Worm (Caenorhabditis elegans) whole organism, L4 larva: ENCODE results near the gene tag-89.

ENCODE experiments used
- F10B5.3 ChIP-seq: sonication (generic microtip); optimal IDR thresholded peaks from 2 replicates; lab custom pipeline; 2016; ENCODE audit warnings: mild to moderate bottlenecking, missing genetic modification characterization, missing compliant biosample characterization
- F44E2.7 ChIP-seq: fragments of 200-800 bp; sonication (Bioruptor generic); IDR thresholded peaks from 2 replicates; pipeline ENCODE4 v2.1.2; 2022; ENCODE audit warnings: missing genetic modification characterization, missing compliant biosample characterization
- F49E8.2 ChIP-seq: sonication (generic microtip); optimal IDR thresholded peaks from 2 replicates; lab custom pipeline; 2016; ENCODE audit warnings: missing compliant biosample characterization, mild to moderate bottlenecking, missing genetic modification characterization, borderline replicate concordance
- Y48G9A.11 ChIP-seq: fragments of 200-800 bp; sonication (Bioruptor generic); IDR thresholded peaks from 2 replicates; pipeline ENCODE4 v1.3.6; 2022; ENCODE audit warnings: missing genetic modification reagents, missing genetic modification characterization, missing compliant biosample characterization
- Y75B8A.6 ChIP-seq: fragments of 200-800 bp; sonication (Bioruptor generic); IDR thresholded peaks from 2 replicates; pipeline ENCODE4 v1.3.6; 2022; ENCODE audit warnings: missing genetic modification reagents, missing genetic modification characterization, missing compliant biosample characterization
- aha-1 ChIP-seq: fragments of 150-350 bp; peaks from one replicate; lab custom pipeline; 2014; ENCODE audit warnings: missing biosample characterization, missing genetic modification characterization
- cey-2 ChIP-seq: sonication (generic microtip); optimal IDR thresholded peaks from 3 replicates; lab custom pipeline; 2017; ENCODE audit warnings: missing genetic modification characterization, mild to moderate bottlenecking, missing compliant biosample characterization, antibody characterized with exemption, borderline replicate concordance; ENCODE audit not compliant: insufficient read depth
- ctbp-1 ChIP-seq: fragments of 200-800 bp; sonication (Bioruptor generic); IDR thresholded peaks from 2 replicates; pipeline ENCODE4 v1.3.6; 2022; ENCODE audit warnings: missing genetic modification reagents, missing genetic modification characterization, missing compliant biosample characterization
- daf-19 ChIP-seq: fragments of 200-800 bp; sonication (Bioruptor generic); conservative IDR thresholded peaks from 2 replicates; pipeline ENCODE4 v1.3.6; 2022; ENCODE audit warnings: missing genetic modification characterization, missing compliant biosample characterization
- dmd-8 ChIP-seq: fragments of 200-800 bp; sonication (Bioruptor generic); IDR thresholded peaks from 2 replicates; pipeline ENCODE4 v1.3.6; 2022; ENCODE audit warnings: missing genetic modification characterization, missing compliant biosample characterization
- dmd-9 ChIP-seq: fragments of 200-800 bp; sonication (Bioruptor generic); IDR thresholded peaks from 2 replicates; pipeline ENCODE4 v1.3.6; 2022; ENCODE audit warnings: missing genetic modification reagents, missing genetic modification characterization, missing compliant biosample characterization
- dpl-1 ChIP-seq: fragments of 150-350 bp; optimal IDR thresholded peaks from 2 replicates; lab custom pipeline; 2014; ENCODE audit warnings: missing biosample characterization, missing genetic modification reagents, missing genetic modification characterization
- duxl-1 ChIP-seq: sonication (generic microtip); optimal IDR thresholded peaks from 2 replicates; lab custom pipeline; 2016; ENCODE audit warnings: mild to moderate bottlenecking, missing genetic modification characterization, moderate library complexity, missing compliant biosample characterization; ENCODE audit not compliant: poor library complexity
- dve-1 ChIP-seq: sonication (generic microtip); optimal IDR thresholded peaks from 2 replicates; lab custom pipeline; 2017; ENCODE audit warnings: antibody characterized with exemption, mild to moderate bottlenecking, missing genetic modification characterization, missing compliant biosample characterization; ENCODE audit not compliant: insufficient read depth
- jun-1 ChIP-seq: fragments of 150-350 bp; optimal IDR thresholded peaks from 2 replicates; lab custom pipeline; 2014; ENCODE audit warnings: missing biosample characterization, missing genetic modification reagents, missing genetic modification characterization
- lin-1 ChIP-seq: fragments of 200-800 bp; sonication (Bioruptor generic); IDR thresholded peaks from 2 replicates; pipeline ENCODE4 v1.3.6; 2022; ENCODE audit warnings: missing genetic modification reagents, missing genetic modification characterization, missing compliant biosample characterization
- lin-29 ChIP-seq: fragments of 200-800 bp; sonication (Bioruptor generic); IDR thresholded peaks from 2 replicates; pipeline ENCODE4 v1.3.6; 2022; ENCODE audit warnings: missing genetic modification reagents, missing genetic modification characterization, missing compliant biosample characterization
- lin-38 ChIP-seq: fragments of 200-800 bp; sonication (Bioruptor generic); IDR thresholded peaks from 2 replicates; pipeline ENCODE4 v1.3.6; 2022; ENCODE audit warnings: missing genetic modification reagents, missing genetic modification characterization, missing compliant biosample characterization
- lin-39 ChIP-seq: fragments of 150-350 bp; optimal IDR thresholded peaks from 2 replicates; lab custom pipeline; 2014; ENCODE audit warnings: missing biosample characterization, missing genetic modification reagents, missing genetic modification characterization
- lsy-2 ChIP-seq, 2 experiments: fragments of 150-350 bp in 1 of 2; sonication (generic microtip) in 1 of 2; optimal IDR thresholded peaks; 2 replicates each; lab custom pipeline; 2014 to 2017; ENCODE audit warnings: missing biosample characterization in 2 of 2, missing genetic modification characterization in 2 of 2
- madf-5 ChIP-seq, 2 experiments: fragments of 200-800 bp; sonication (Bioruptor generic); IDR thresholded peaks; 2 replicates each; pipeline ENCODE4 v1.3.6; 2022; ENCODE audit warnings: missing compliant biosample characterization in 2 of 2, missing genetic modification characterization in 2 of 2
- madf-9 ChIP-seq: fragments of 200-800 bp; sonication (Bioruptor generic); conservative IDR thresholded peaks from 2 replicates; pipeline ENCODE4 v1.3.6; 2022; ENCODE audit warnings: missing genetic modification reagents, missing genetic modification characterization, missing compliant biosample characterization
- mep-1 ChIP-seq: fragments of 150-350 bp; sonication (generic microtip); optimal IDR thresholded peaks from 3 replicates; lab custom pipeline; 2014; ENCODE audit warnings: missing biosample characterization, missing genetic modification characterization
- mes-2 ChIP-seq: sonication (generic microtip); optimal IDR thresholded peaks from 2 replicates; lab custom pipeline; 2016; ENCODE audit warnings: missing genotype, mild to moderate bottlenecking, missing genetic modification characterization, missing compliant biosample characterization; ENCODE audit not compliant: poor library complexity, severe bottlenecking
- nhr-6 ChIP-seq: fragments of 150-350 bp; optimal IDR thresholded peaks from 2 replicates; lab custom pipeline; 2014; ENCODE audit warnings: missing biosample characterization, missing genetic modification characterization
- rbr-2 ChIP-seq: sonication (generic microtip); optimal IDR thresholded peaks from 2 replicates; lab custom pipeline; 2016; ENCODE audit warnings: missing genotype, missing genetic modification characterization, missing compliant biosample characterization
- sdz-12 ChIP-seq: fragments of 200-800 bp; sonication (Bioruptor generic); optimal IDR thresholded peaks from 2 replicates; lab custom pipeline; 2018; ENCODE audit warnings: mild to moderate bottlenecking, missing genetic modification characterization, missing compliant biosample characterization
- snpc-1.2 ChIP-seq: fragments of 200-800 bp; sonication (Bioruptor generic); IDR thresholded peaks from 2 replicates; pipeline ENCODE4 v1.3.6; 2022; ENCODE audit warnings: missing genetic modification reagents, missing genetic modification characterization, missing compliant biosample characterization
- unc-130 ChIP-seq: sonication (generic microtip); optimal IDR thresholded peaks from 2 replicates; lab custom pipeline; 2016; ENCODE audit warnings: missing genetic modification reagents, missing genetic modification characterization, missing compliant biosample characterization
- unc-39 ChIP-seq: sonication (generic microtip); optimal IDR thresholded peaks from 2 replicates; lab custom pipeline; 2017; ENCODE audit warnings: missing biosample characterization, missing genetic modification characterization
- unc-62 ChIP-seq, 3 experiments: fragments of 150-350 bp in 1 of 3; sonication (generic microtip); optimal IDR thresholded peaks in 2 of 3; peaks in 1 of 3; 1 replicate in 1 of 3; 2 replicates in 2 of 3; lab custom pipeline; 2014 to 2017; ENCODE audit warnings: missing biosample characterization in 3 of 3, missing genetic modification characterization in 3 of 3, missing genetic modification reagents in 3 of 3, missing genotype in 1 of 3
- zag-1 ChIP-seq: fragments of 150-350 bp; optimal IDR thresholded peaks from 2 replicates; lab custom pipeline; 2014; ENCODE audit warnings: missing biosample characterization, missing genetic modification characterization
- ztf-7 ChIP-seq: fragments of 150-350 bp; optimal IDR thresholded peaks from 2 replicates; lab custom pipeline; 2014; ENCODE audit warnings: missing biosample characterization, missing genetic modification characterization

tag-89 gene

DNA sequence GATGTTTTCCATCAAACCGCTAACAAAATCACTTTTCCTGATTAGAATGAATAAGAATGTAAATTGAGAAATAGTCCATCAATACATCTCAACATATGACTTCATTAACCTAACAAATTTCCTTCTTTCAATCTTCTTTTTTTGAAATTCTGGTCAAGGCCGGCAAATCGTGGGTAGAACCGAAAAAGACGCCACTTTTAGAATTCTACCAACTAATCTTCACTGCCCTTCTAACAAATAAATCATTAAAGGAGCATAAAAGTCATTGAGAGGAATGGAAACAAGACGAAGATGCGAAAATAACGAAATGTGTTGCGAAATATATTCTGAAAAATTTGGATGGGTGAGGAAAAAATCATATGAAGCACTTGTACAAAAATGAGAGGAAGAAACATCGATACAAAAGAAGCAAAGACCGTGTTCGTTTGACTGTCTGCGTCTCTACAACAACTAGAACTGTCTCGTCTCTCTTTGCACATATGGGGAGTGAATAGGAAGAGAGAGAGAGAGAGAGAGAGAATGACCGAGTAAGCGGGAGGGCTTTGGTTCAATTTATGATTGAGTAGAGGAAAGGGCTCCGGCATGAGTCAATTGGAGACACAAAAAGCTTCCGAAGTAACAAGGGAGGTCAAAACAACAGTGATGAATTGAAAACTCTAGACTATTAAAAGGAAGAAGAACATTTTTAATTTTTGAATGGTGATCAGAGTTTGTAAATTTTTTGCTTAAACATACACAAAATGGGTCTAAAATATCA is 30.4 kb upstream of the tag-89 start (continued):
- TF ChIP-seq dmd-9 (GFP tag; lab: Robert Waterston, UW) (no peak), mep-1 (peak; percentile 40), mes-2 (tag; lab: Kevin White, UChicago) (peak; percentile 31), F44E2.7 (no peak), F10B5.3 (tag; lab: Kevin White, UChicago) (no peak), zag-1 (tag; lab: Kevin White, UChicago) (no peak), dve-1 (tag; lab: Kevin White, UChicago) (peak; percentile 58), lin-39 (tag; lab: Kevin White, UChicago) (no peak), Y75B8A.6 (GFP tag; lab: Robert Waterston, UW) (no peak), jun-1 (tag; lab: Kevin White, UChicago) (no peak), unc-39 (no peak), lsy-2 (tag; optimal IDR thresholded peaks at IDR 0.05; lab: Kevin White, UChicago) (peak in 1 of 2 experiments; percentile 38)
- TF ChIP-seq, all 104 proteins: peak for 9

DNA sequence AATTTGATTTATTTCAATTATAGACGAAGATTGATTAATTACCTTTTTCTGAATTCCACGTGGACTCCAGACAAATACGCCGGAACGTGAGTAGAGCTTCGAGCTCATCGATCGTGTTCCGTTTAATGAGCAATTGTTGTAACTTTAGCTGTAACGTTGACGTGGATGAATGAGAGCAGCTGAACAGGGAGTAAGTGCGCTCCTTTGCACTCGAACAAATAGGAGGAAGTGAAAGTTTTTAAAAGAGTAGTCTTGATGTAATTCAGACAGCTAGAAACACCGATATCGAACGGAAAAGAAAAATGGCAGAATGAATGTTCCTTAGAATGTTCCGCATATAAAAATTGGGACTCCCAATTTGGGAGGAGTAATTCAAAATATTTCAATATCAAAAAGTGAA is 22.7 kb upstream of the tag-89 start, which contains the start of gene sec-31:
Gene sec-31 (minus strand): TSS at position 148 of the 400 bp plus-strand sequence.
- peak; percentile 51 for TF ChIP-seq lin-38
- peak in 1 of 2 experiments; percentile 18 for TF ChIP-seq unc-62 (GFP tag; optimal IDR thresholded peaks at IDR 0.05 in 1 of 2; lab: Kevin White, UChicago)
- TF ChIP-seq unc-62 (tag; optimal IDR thresholded peaks at IDR 0.05; lab: Kevin White, UChicago): no peak
- peak in 1 of 2 experiments; percentile 26 for TF ChIP-seq lsy-2 (tag; optimal IDR thresholded peaks at IDR 0.05; lab: Kevin White, UChicago)
- TF ChIP-seq dpl-1 (GFP tag; lab: Kevin White, UChicago): peak; percentile 42
- no peak for TF ChIP-seq Y75B8A.6 (GFP tag; lab: Robert Waterston, UW)
- TF ChIP-seq snpc-1.2 (GFP tag; lab: Robert Waterston, UW): no peak
- no peak for TF ChIP-seq ctbp-1 (GFP tag; lab: Robert Waterston, UW)
- peak; percentile 53 for TF ChIP-seq mes-2 (tag; lab: Kevin White, UChicago)
- TF ChIP-seq, all 104 proteins: peak for 5

- TF ChIP-seq lin-38 (peak; percentile 19; the same call in 1 of the 2 replicates), sdz-12 (GFP tag; lab: Kevin White, UChicago) (no peak)
These were observed 21.9 kb upstream of the tag-89 start, which contains the start of gene cbd-1 for ce11 chrIV:11372366-11372997. Gene cbd-1, plus strand, starts transcription at chrIV:11372991.

DNA sequence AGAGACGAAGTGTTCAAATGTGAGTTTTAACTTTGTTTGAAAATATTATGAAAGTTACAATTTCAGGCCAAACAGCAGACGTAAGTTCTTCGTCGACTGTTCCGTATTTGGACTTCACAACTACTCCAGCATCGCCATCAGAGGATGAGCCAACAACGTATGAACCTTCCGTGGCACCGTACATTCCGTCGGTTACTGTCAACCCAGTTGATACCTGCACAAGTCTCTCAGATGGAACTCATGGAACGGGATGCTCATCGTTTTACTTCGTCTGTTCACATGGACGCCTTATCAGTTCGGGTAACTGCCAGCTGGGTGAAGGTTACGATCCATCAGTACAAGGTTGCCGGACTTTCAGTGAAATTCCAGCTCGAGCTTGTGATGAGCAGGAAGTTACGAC is 18.6 kb upstream of the tag-89 start:
- no peak for TF ChIP-seq nhr-6 (tag; lab: Kevin White, UChicago)
- TF ChIP-seq dmd-8 (GFP tag; lab: Robert Waterston, UW): no peak
- TF ChIP-seq lin-1: no peak
- peak; percentile 93 for TF ChIP-seq aha-1

DNA sequence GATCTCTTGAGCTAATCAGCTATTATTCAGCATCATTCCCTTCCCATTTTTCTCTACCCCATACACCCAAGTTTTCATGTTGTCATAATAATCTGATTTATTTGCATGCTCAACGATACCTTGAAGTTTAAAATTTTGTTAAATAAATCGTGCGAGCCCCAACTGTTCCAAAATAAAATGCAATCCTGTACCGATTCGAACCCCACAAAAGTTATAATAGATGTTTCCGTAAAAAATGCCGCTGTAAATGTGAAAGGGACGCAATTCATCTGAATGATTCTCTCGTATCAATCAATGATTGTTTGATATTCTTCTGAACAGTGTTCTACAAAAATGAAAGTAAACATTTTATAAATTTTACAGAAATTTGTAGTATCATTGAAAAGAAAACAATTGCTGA is 16.9 kb upstream of the tag-89 start:
- peak; percentile 45 for TF ChIP-seq unc-130 (GFP tag; lab: Kevin White, UChicago)
- TF ChIP-seq ztf-7: no peak
- no peak for TF ChIP-seq cey-2 (tag; lab: Kevin White, UChicago)
- no peak for TF ChIP-seq madf-9 (GFP tag; lab: Robert Waterston, UW)
- TF ChIP-seq ctbp-1 (GFP tag; lab: Robert Waterston, UW): 0 out of 2 replicates have a peak, but pooled peaks have one; percentile 36
- TF ChIP-seq daf-19 (GFP tag; lab: Robert Waterston, UW): 0 out of 2 replicates have a peak, but pooled peaks have one; percentile 12
- TF ChIP-seq rbr-2 (tag; lab: Kevin White, UChicago): no peak
- peak; percentile 59 for TF ChIP-seq lin-38
- no peak for TF ChIP-seq lin-29 (GFP tag; lab: Robert Waterston, UW)
- peak; percentile 84 for TF ChIP-seq F49E8.2 (tag; lab: Kevin White, UChicago)
- no peak for TF ChIP-seq duxl-1 (tag; lab: Kevin White, UChicago)
- TF ChIP-seq madf-5 (GFP tag; IDR thresholded peaks at IDR 0.05; lab: Robert Waterston, UW): 0 out of 4 replicates have a peak, but pooled peaks of 1 of the 2 experiments have one; percentile 23
- 0 out of 2 replicates have a peak, but pooled peaks have one; percentile 27 for TF ChIP-seq Y48G9A.11
- peak; percentile 71; the same call in 1 of the 2 replicates for TF ChIP-seq snpc-1.2 (GFP tag; lab: Robert Waterston, UW)
